Worm (Caenorhabditis elegans): ENCODE data around the gene F08H9.2.

The F08H9.2 gene

DNA sequence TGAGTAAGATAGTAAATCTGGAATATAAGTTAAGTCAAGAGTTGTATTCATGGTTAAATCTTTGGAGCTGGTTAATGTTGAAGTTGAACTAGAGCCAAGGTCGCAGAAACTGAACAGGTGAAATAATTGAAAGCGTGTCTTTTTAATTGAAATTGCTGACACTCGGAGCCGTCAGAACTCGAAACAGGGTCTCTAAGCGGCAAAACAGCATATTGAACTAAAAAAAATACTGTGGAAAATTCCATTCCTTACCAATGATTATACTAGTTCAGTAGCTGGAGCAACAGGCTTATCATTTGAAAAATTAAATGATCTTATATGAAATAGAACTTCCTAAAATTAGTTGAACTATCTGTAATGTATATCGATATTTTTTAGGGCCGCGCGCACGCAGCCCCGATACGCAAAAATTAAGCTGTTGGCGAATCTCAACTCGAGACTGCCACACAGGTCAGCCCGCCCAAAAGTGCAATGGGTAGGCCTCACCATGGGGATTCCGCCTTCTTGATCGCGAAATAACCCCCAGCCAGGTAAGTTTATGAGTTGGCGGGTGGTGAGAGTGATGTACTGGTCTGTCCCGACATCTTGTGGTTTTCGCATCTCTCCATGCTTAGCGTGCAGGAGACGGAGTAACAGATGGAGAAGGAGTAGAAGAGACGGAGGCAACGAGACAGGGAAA, 7.9 kb downstream of the F08H9.2 start, which contains the start of gene srz-97 (continued):
- no peak for TF ChIP-seq mef-2 (tag; optimal IDR thresholded peaks at IDR 0.05)
- TF ChIP-seq aha-1 (tag; optimal IDR thresholded peaks at IDR 0.05), result no peak
- TF ChIP-seq nhr-90 (tag; optimal IDR thresholded peaks at IDR 0.05; ENCODE audit: poor library complexity), result peak; percentile 84
- peak; percentile 90 for TF ChIP-seq nhr-85 (tag)
- TF ChIP-seq ceh-88 (GFP tag; IDR thresholded peaks at IDR 0.05), result no peak
- TF ChIP-seq aly-2 (tag; optimal IDR thresholded peaks at IDR 0.05), result no peak
- peak; percentile 76 for TF ChIP-seq nhr-19 (GFP tag; conservative IDR thresholded peaks at IDR 0.05)
- TF ChIP-seq pqm-1 (tag; optimal IDR thresholded peaks at IDR 0.05), result no peak
- TF ChIP-seq ceh-82 (tag; optimal IDR thresholded peaks at IDR 0.05), result peak in 1 of 3 experiments; percentile 16
- TF ChIP-seq nhr-76 (tag; optimal IDR thresholded peaks at IDR 0.05), result no peak
- peak; percentile 6 for TF ChIP-seq nhr-77 (tag; optimal IDR thresholded peaks at IDR 0.05)
- TF ChIP-seq C16A3.4 (tag; optimal IDR thresholded peaks at IDR 0.05), result no peak
- no peak for TF ChIP-seq fos-1 (tag; optimal IDR thresholded peaks at IDR 0.05)
- TF ChIP-seq snu-23 (GFP tag; optimal IDR thresholded peaks at IDR 0.05), result peak; percentile 66
- TF ChIP-seq grh-1 (GFP tag; IDR thresholded peaks at IDR 0.05), result peak; percentile 65
- TF ChIP-seq ceh-8 (GFP tag; optimal IDR thresholded peaks at IDR 0.05), result no peak
- no peak for TF ChIP-seq isw-1 (GFP tag; IDR thresholded peaks at IDR 0.05)
- TF ChIP-seq mdl-1 (tag; optimal IDR thresholded peaks at IDR 0.05), result no peak
- TF ChIP-seq ama-1 (optimal IDR thresholded peaks at IDR 0.05), result no peak
- peak; percentile 69 for TF ChIP-seq nhr-20 (tag; optimal IDR thresholded peaks at IDR 0.05)
- no peak for TF ChIP-seq zag-1 (tag; optimal IDR thresholded peaks at IDR 0.05)
- no peak for TF ChIP-seq dsc-1 (tag; optimal IDR thresholded peaks at IDR 0.05)
- no peak for TF ChIP-seq egl-13 (tag; optimal IDR thresholded peaks at IDR 0.05)
- TF ChIP-seq hpl-2 (GFP tag; optimal IDR thresholded peaks at IDR 0.05), result peak; percentile 17
- no peak for TF ChIP-seq sup-37 (GFP tag; optimal IDR thresholded peaks at IDR 0.05)
- no peak for TF ChIP-seq tlp-1 (tag; optimal IDR thresholded peaks at IDR 0.05)
- TF ChIP-seq unc-86 (tag; optimal IDR thresholded peaks at IDR 0.05), result no peak
- TF ChIP-seq efl-3 (GFP tag; optimal IDR thresholded peaks at IDR 0.05), result no peak
- TF ChIP-seq mep-1 (tag; optimal IDR thresholded peaks at IDR 0.05), result peak; percentile 4
- TF ChIP-seq C04F5.9 (tag; optimal IDR thresholded peaks at IDR 0.05), result no peak
- no peak for TF ChIP-seq zip-4 (GFP tag; optimal IDR thresholded peaks at IDR 0.05)
- no peak for TF ChIP-seq lin-39 (tag; optimal IDR thresholded peaks at IDR 0.05)
- TF ChIP-seq fkh-8 (tag; optimal IDR thresholded peaks at IDR 0.05), result no peak
- TF ChIP-seq C34B4.2 (tag; optimal IDR thresholded peaks at IDR 0.05), result no peak
- no peak for TF ChIP-seq lin-15B (tag; optimal IDR thresholded peaks at IDR 0.05)
- no peak for TF ChIP-seq nhr-28 (tag; optimal IDR thresholded peaks at IDR 0.05)
- TF ChIP-seq fkh-10 (GFP tag; optimal IDR thresholded peaks at IDR 0.05), result no peak
- peak; percentile 73 for TF ChIP-seq nhr-47 (tag; optimal IDR thresholded peaks at IDR 0.05)
- peak in 1 of 2 experiments; percentile 38 for TF ChIP-seq lin-35 (GFP tag; optimal IDR thresholded peaks at IDR 0.05)
- peak; percentile 73 for TF ChIP-seq nhr-71 (tag; optimal IDR thresholded peaks at IDR 0.05)
- peak; percentile 97 for TF ChIP-seq snpc-4 (tag; optimal IDR thresholded peaks at IDR 0.05)
- TF ChIP-seq rnt-1 (tag; optimal IDR thresholded peaks at IDR 0.05), result peak; percentile 43
- no peak for TF ChIP-seq elt-3 (tag; optimal IDR thresholded peaks at IDR 0.05)

DNA sequence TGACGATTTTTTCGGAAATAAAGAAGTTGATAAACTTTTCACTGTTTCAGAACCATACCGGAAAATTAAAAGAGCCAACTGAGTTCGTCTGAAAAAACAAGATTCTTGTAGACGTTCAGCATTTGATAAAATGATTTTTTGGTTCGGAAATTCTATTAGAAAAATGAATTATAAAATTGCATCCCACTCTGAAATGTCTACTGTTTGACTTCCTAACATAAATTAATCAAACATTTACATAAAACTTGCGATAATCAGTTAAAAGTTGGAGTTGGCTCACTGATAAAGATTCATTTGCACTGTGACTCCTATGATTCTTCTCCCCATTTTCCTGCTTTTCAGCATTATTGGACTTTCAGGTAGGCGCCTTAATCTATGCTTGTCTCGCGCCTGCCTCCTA, 8.5 kb downstream of the F08H9.2 start, which contains the start of gene clec-57:
TSS of gene clec-57 (plus strand) at position 301 of the 400 bp plus-strand sequence.
- TF ChIP-seq efl-3 (GFP tag; optimal IDR thresholded peaks at IDR 0.05) (no peak), Y116A8C.19 (tag; optimal IDR thresholded peaks at IDR 0.05; ENCODE audit: borderline replicate concordance) (no peak), aha-1 (tag; optimal IDR thresholded peaks at IDR 0.05) (no peak), grh-1 (GFP tag; IDR thresholded peaks at IDR 0.05) (no peak), efl-1 (optimal IDR thresholded peaks at IDR 0.05) (no peak), efl-1 (GFP tag; optimal IDR thresholded peaks at IDR 0.05 in 1 of 2) (no peak), C04F5.9 (tag; optimal IDR thresholded peaks at IDR 0.05) (no peak), snu-23 (GFP tag; optimal IDR thresholded peaks at IDR 0.05) (no peak), C16A3.4 (tag; optimal IDR thresholded peaks at IDR 0.05) (no peak), elt-2 (tag; optimal IDR thresholded peaks at IDR 0.05) (no peak), hpl-2 (GFP tag; optimal IDR thresholded peaks at IDR 0.05) (no peak), vab-15 (tag; optimal IDR thresholded peaks at IDR 0.05) (no peak), F16B12.6 (tag; optimal IDR thresholded peaks at IDR 0.05) (no peak), nhr-19 (GFP tag; conservative IDR thresholded peaks at IDR 0.05) (no peak), zip-4 (GFP tag; optimal IDR thresholded peaks at IDR 0.05) (no peak), unc-30 (tag; optimal IDR thresholded peaks at IDR 0.05) (no peak), lsy-2 (tag; optimal IDR thresholded peaks at IDR 0.05) (no peak), ama-1 (optimal IDR thresholded peaks at IDR 0.05) (no peak)

All from whole organism, L1 larva.